Worm (Caenorhabditis elegans) whole organism, late embryonic: Measurements from ENCODE around the gene C33G3.5.

Source experiments
- C08G9.2 ChIP-seq: sonication (generic microtip); optimal IDR thresholded peaks from 2 replicates; lab custom pipeline; 2016; ENCODE audit warnings: mild to moderate bottlenecking, missing genetic modification characterization, moderate library complexity, missing compliant biosample characterization
- F13H6.1 ChIP-seq: sonication (generic microtip); optimal IDR thresholded peaks from 2 replicates; lab custom pipeline; 2016; ENCODE audit warnings: missing genetic modification characterization, missing compliant biosample characterization
- K02D7.2 ChIP-seq: sonication (generic microtip); optimal IDR thresholded peaks from 2 replicates; lab custom pipeline; 2017; ENCODE audit warnings: mild to moderate bottlenecking, missing genetic modification characterization, missing compliant biosample characterization
- T23F11.4 ChIP-seq: fragments of 200-800 bp; sonication (Bioruptor generic); optimal IDR thresholded peaks from 2 replicates; lab custom pipeline; 2018; ENCODE audit warnings: mild to moderate bottlenecking, missing genetic modification characterization, missing compliant biosample characterization
- ama-1 ChIP-seq: fragments of 150-350 bp; optimal IDR thresholded peaks from 2 replicates; lab custom pipeline; 2014
- ceh-14 ChIP-seq: sonication (generic microtip); optimal IDR thresholded peaks from 2 replicates; lab custom pipeline; 2016; ENCODE audit warnings: missing genotype, missing genetic modification characterization, missing compliant biosample characterization
- ceh-19 ChIP-seq: fragments of 200-800 bp; sonication (Bioruptor generic); optimal IDR thresholded peaks from 2 replicates; lab custom pipeline; 2018; ENCODE audit warnings: mild to moderate bottlenecking, missing genetic modification characterization, missing compliant biosample characterization
- ceh-2 ChIP-seq: sonication (generic microtip); optimal IDR thresholded peaks from 2 replicates; lab custom pipeline; 2016; ENCODE audit warnings: missing genotype, missing genetic modification characterization, missing compliant biosample characterization
- ceh-22 ChIP-seq: sonication (generic microtip); optimal IDR thresholded peaks from 2 replicates; lab custom pipeline; 2017; ENCODE audit warnings: missing biosample characterization, missing genetic modification characterization
- ceh-31 ChIP-seq: sonication (generic microtip); optimal IDR thresholded peaks from 2 replicates; lab custom pipeline; 2016; ENCODE audit warnings: missing genetic modification characterization, missing compliant biosample characterization
- ceh-34 ChIP-seq: sonication (generic microtip); optimal IDR thresholded peaks from 2 replicates; lab custom pipeline; 2016; ENCODE audit warnings: mild to moderate bottlenecking, missing genetic modification characterization, missing compliant biosample characterization
- ceh-6 ChIP-seq: fragments of 200-800 bp; sonication (Bioruptor generic); optimal IDR thresholded peaks from 2 replicates; lab custom pipeline; 2018; ENCODE audit warnings: mild to moderate bottlenecking, missing genetic modification characterization, missing compliant biosample characterization
- dmd-4 ChIP-seq: sonication (generic microtip); optimal IDR thresholded peaks from 2 replicates; lab custom pipeline; 2016; ENCODE audit warnings: borderline replicate concordance, missing genetic modification characterization, missing compliant biosample characterization
- dve-1 ChIP-seq: sonication (generic microtip); optimal IDR thresholded peaks from 2 replicates; lab custom pipeline; 2017; ENCODE audit warnings: antibody characterized with exemption, mild to moderate bottlenecking, missing genetic modification characterization, missing compliant biosample characterization
- elt-4 ChIP-seq: sonication (generic microtip); optimal IDR thresholded peaks from 2 replicates; lab custom pipeline; 2016; ENCODE audit warnings: missing genetic modification characterization, missing compliant biosample characterization
- eyg-1 ChIP-seq: sonication (generic microtip); optimal IDR thresholded peaks from 2 replicates; lab custom pipeline; 2016; ENCODE audit warnings: missing genotype, missing genetic modification characterization, missing compliant biosample characterization
- fax-1 ChIP-seq: sonication (generic microtip); optimal IDR thresholded peaks from 2 replicates; lab custom pipeline; 2016; ENCODE audit warnings: missing genotype, missing genetic modification characterization, missing compliant biosample characterization
- fkh-10 ChIP-seq: fragments of 150-350 bp; optimal IDR thresholded peaks from 2 replicates; lab custom pipeline; 2014; ENCODE audit warnings: missing biosample characterization, missing genetic modification reagents, missing genetic modification characterization
- fkh-6 ChIP-seq: sonication (generic microtip); optimal IDR thresholded peaks from 2 replicates; lab custom pipeline; 2016; ENCODE audit warnings: missing genetic modification characterization, missing compliant biosample characterization
- gmeb-2 ChIP-seq: sonication (generic microtip); optimal IDR thresholded peaks from 2 replicates; lab custom pipeline; 2016; ENCODE audit warnings: missing genetic modification characterization, inconsistent platforms, missing compliant biosample characterization
- hlh-13 ChIP-seq: fragments of 200-800 bp; sonication (Bioruptor generic); optimal IDR thresholded peaks from 2 replicates; lab custom pipeline; 2018; ENCODE audit warnings: mild to moderate bottlenecking, missing genetic modification characterization, missing compliant biosample characterization
- hlh-15 ChIP-seq: sonication (generic microtip); optimal IDR thresholded peaks from 2 replicates; lab custom pipeline; 2016; ENCODE audit warnings: missing genetic modification characterization, missing compliant biosample characterization
- hlh-6 ChIP-seq: sonication (generic microtip); optimal IDR thresholded peaks from 2 replicates; lab custom pipeline; 2016; ENCODE audit warnings: missing genotype, missing genetic modification characterization, missing compliant biosample characterization
- hlh-8 ChIP-seq: sonication (generic microtip); optimal IDR thresholded peaks from 2 replicates; lab custom pipeline; 2016; ENCODE audit warnings: missing genotype, missing genetic modification characterization, missing compliant biosample characterization
- lim-6 ChIP-seq: sonication (generic microtip); optimal IDR thresholded peaks from 2 replicates; lab custom pipeline; 2016; ENCODE audit warnings: missing genetic modification characterization, missing compliant biosample characterization
- lin-11 ChIP-seq: fragments of 200-800 bp; sonication (Bioruptor generic); optimal IDR thresholded peaks from 2 replicates; lab custom pipeline; 2018; ENCODE audit warnings: mild to moderate bottlenecking, missing genetic modification characterization, missing compliant biosample characterization
- madf-2 ChIP-seq: sonication (generic microtip); optimal IDR thresholded peaks from 2 replicates; lab custom pipeline; 2017; ENCODE audit warnings: missing genetic modification characterization, missing compliant biosample characterization
- nfya-1 ChIP-seq: sonication (generic microtip); optimal IDR thresholded peaks from 2 replicates; lab custom pipeline; 2017; ENCODE audit warnings: missing genetic modification characterization, mild to moderate bottlenecking, missing compliant biosample characterization, antibody characterized with exemption, moderate library complexity
- npax-4 ChIP-seq: sonication (generic microtip); optimal IDR thresholded peaks from 2 replicates; lab custom pipeline; 2016; ENCODE audit warnings: missing genetic modification characterization, missing compliant biosample characterization
- odd-2 ChIP-seq: sonication (generic microtip); optimal IDR thresholded peaks from 2 replicates; lab custom pipeline; 2017; ENCODE audit warnings: antibody characterized with exemption, mild to moderate bottlenecking, missing genetic modification characterization, missing compliant biosample characterization
- pat-9 ChIP-seq: fragments of 200-800 bp; sonication (Bioruptor generic); optimal IDR thresholded peaks from 2 replicates; lab custom pipeline; 2018; ENCODE audit warnings: mild to moderate bottlenecking, missing genetic modification characterization, moderate library complexity, missing compliant biosample characterization
- pax-1 ChIP-seq: fragments of 150-350 bp; optimal IDR thresholded peaks from 2 replicates; lab custom pipeline; 2014; ENCODE audit warnings: missing biosample characterization, missing genetic modification characterization
- pha-4 ChIP-seq: fragments of 150-350 bp; optimal IDR thresholded peaks from 2 replicates; lab custom pipeline; 2018; ENCODE audit warnings: missing biosample characterization, missing genetic modification reagents, missing genetic modification characterization
- pqm-1 ChIP-seq: sonication (generic microtip); optimal IDR thresholded peaks from 2 replicates; lab custom pipeline; 2016; ENCODE audit warnings: missing genetic modification characterization, missing compliant biosample characterization
- pros-1 ChIP-seq: fragments of 150-350 bp; optimal IDR thresholded peaks from 2 replicates; lab custom pipeline; 2014; ENCODE audit warnings: missing biosample characterization, missing genetic modification reagents, missing genetic modification characterization
- ref-2 ChIP-seq: sonication (generic microtip); optimal IDR thresholded peaks from 2 replicates; lab custom pipeline; 2016; ENCODE audit warnings: missing genetic modification characterization, missing compliant biosample characterization
- rnt-1 ChIP-seq: sonication (generic microtip); optimal IDR thresholded peaks from 2 replicates; lab custom pipeline; 2016; ENCODE audit warnings: missing genetic modification characterization, missing compliant biosample characterization
- sdc-2 ChIP-seq: sonication (generic microtip); optimal IDR thresholded peaks from 2 replicates; lab custom pipeline; 2016; ENCODE audit warnings: missing genotype, missing genetic modification characterization, missing compliant biosample characterization
- sox-2 ChIP-seq: fragments of 200-800 bp; sonication (Bioruptor generic); IDR thresholded peaks from 2 replicates; pipeline ENCODE4 v1.3.6; 2022; ENCODE audit warnings: missing genetic modification reagents, missing genetic modification characterization, missing compliant biosample characterization
- syd-9 ChIP-seq: sonication (generic microtip); optimal IDR thresholded peaks from 2 replicates; lab custom pipeline; 2016; ENCODE audit warnings: mild to moderate bottlenecking, missing genetic modification characterization, moderate library complexity, missing compliant biosample characterization
- tbx-2 ChIP-seq: sonication (generic microtip); optimal IDR thresholded peaks from 2 replicates; lab custom pipeline; 2016; ENCODE audit warnings: missing genetic modification characterization, missing compliant biosample characterization
- ttx-3 ChIP-seq: sonication (generic microtip); optimal IDR thresholded peaks from 2 replicates; lab custom pipeline; 2016; ENCODE audit warnings: missing genetic modification reagents, missing genetic modification characterization, missing compliant biosample characterization
- unc-3 ChIP-seq, 2 experiments: fragments of 200-800 bp in 1 of 2; sonication (Bioruptor generic) in 1 of 2; sonication (generic microtip) in 1 of 2; conservative IDR thresholded peaks in 1 of 2; optimal IDR thresholded peaks in 1 of 2; 2 replicates each; pipeline versions ENCODE4 v1.3.6 to Lab custom; 2016 to 2022; ENCODE audit warnings: missing compliant biosample characterization in 2 of 2, missing genetic modification characterization in 2 of 2, missing genetic modification reagents in 1 of 2
- unc-42 ChIP-seq: sonication (generic microtip); optimal IDR thresholded peaks from 2 replicates; lab custom pipeline; 2016; ENCODE audit warnings: missing genotype, missing genetic modification characterization, missing compliant biosample characterization
- unc-55 ChIP-seq: sonication (generic microtip); optimal IDR thresholded peaks from 2 replicates; lab custom pipeline; 2017; ENCODE audit warnings: missing biosample characterization, missing genetic modification reagents, missing genetic modification characterization
- ztf-16 ChIP-seq: sonication (generic microtip); optimal IDR thresholded peaks from 2 replicates; lab custom pipeline; 2017; ENCODE audit warnings: missing genetic modification characterization, missing compliant biosample characterization

Gene C33G3.5

ce11 chrX:14113347-14113746 lies 34.9 kb upstream of the C33G3.5 start, which contains the start of gene nhr-281:
Gene nhr-281 (minus strand): TSS chrX:14113447.
- TF ChIP-seq ceh-34 (tag; lab: Kevin White, UChicago) (no peak), T23F11.4 (no peak), ceh-19 (no peak), K02D7.2 (tag; lab: Kevin White, UChicago) (no peak), madf-2 (tag; lab: Kevin White, UChicago) (no peak), hlh-15 (tag; lab: Kevin White, UChicago) (no peak), ama-1 (lab: Kevin White, UChicago) (no peak), dve-1 (tag; lab: Kevin White, UChicago) (no peak), unc-3 (GFP tag; conservative IDR thresholded peaks at IDR 0.05; lab: Robert Waterston, UW) (no peak), unc-3 (tag; optimal IDR thresholded peaks at IDR 0.05; lab: Kevin White, UChicago) (no peak), pat-9 (tag; lab: Kevin White, UChicago) (no peak), pha-4 (tag; lab: Kevin White, UChicago) (no peak), syd-9 (no peak), rnt-1 (no peak), dmd-4 (no peak), tbx-2 (tag; lab: Kevin White, UChicago) (no peak), ceh-14 (tag; lab: Kevin White, UChicago) (no peak), ref-2 (tag; lab: Kevin White, UChicago) (no peak), unc-55 (GFP tag; lab: Kevin White, UChicago) (no peak)

ce11 chrX:14108245-14108644 lies 29.8 kb upstream of the C33G3.5 start, which contains the start of gene F16B12.7:
Gene F16B12.7 (plus strand): TSS chrX:14108545.
- TF ChIP-seq T23F11.4 (no peak), hlh-6 (tag; lab: Kevin White, UChicago) (no peak), hlh-15 (tag; lab: Kevin White, UChicago) (no peak), npax-4 (tag; lab: Kevin White, UChicago) (no peak), sox-2 (no peak), nfya-1 (tag; lab: Kevin White, UChicago) (no peak), fkh-6 (tag; lab: Kevin White, UChicago) (no peak), ceh-22 (no peak), K02D7.2 (tag; lab: Kevin White, UChicago) (no peak), ama-1 (lab: Kevin White, UChicago) (no peak), syd-9 (no peak), sdc-2 (no peak), hlh-13 (GFP tag; lab: Kevin White, UChicago) (no peak), ztf-16 (no peak), pha-4 (tag; lab: Kevin White, UChicago) (no peak), ttx-3 (tag; lab: Kevin White, UChicago) (no peak), odd-2 (tag; lab: Kevin White, UChicago) (no peak), unc-42 (tag; lab: Kevin White, UChicago) (no peak), fkh-10 (GFP tag; lab: Kevin White, UChicago) (no peak), ceh-6 (GFP tag; lab: Kevin White, UChicago) (no peak)

- no peak for TF ChIP-seq pax-1 (tag; lab: Kevin White, UChicago)
- no peak for TF ChIP-seq ceh-2
- no peak for TF ChIP-seq hlh-15 (tag; lab: Kevin White, UChicago)
- TF ChIP-seq fkh-10 (GFP tag; lab: Kevin White, UChicago): no peak
- no peak for TF ChIP-seq pros-1
Measured at ce11 chrX:14102474-14102873, 24.0 kb upstream of the C33G3.5 start.

- peak; percentile 10 for TF ChIP-seq ceh-22
- TF ChIP-seq hlh-6 (tag; lab: Kevin White, UChicago): no peak
- peak; percentile 94 for TF ChIP-seq tbx-2 (tag; lab: Kevin White, UChicago)
- no peak for TF ChIP-seq ceh-19
- peak; percentile 82 for TF ChIP-seq sdc-2
- peak; percentile 70 for TF ChIP-seq nfya-1 (tag; lab: Kevin White, UChicago)
- no peak for TF ChIP-seq lin-11 (tag; lab: Kevin White, UChicago)
- no peak for TF ChIP-seq pqm-1
- peak; percentile 12 for TF ChIP-seq dmd-4
- no peak for TF ChIP-seq madf-2 (tag; lab: Kevin White, UChicago)
- TF ChIP-seq elt-4 (tag; lab: Kevin White, UChicago): no peak
- no peak for TF ChIP-seq C08G9.2
- no peak for TF ChIP-seq fkh-6 (tag; lab: Kevin White, UChicago)
- TF ChIP-seq F13H6.1 (tag; lab: Kevin White, UChicago): no peak
- TF ChIP-seq ceh-31: peak; percentile 83
- no peak for TF ChIP-seq fax-1 (tag; lab: Kevin White, UChicago)
- TF ChIP-seq hlh-8 (tag; lab: Kevin White, UChicago): no peak
- TF ChIP-seq gmeb-2 (tag; lab: Kevin White, UChicago): no peak
- no peak for TF ChIP-seq lim-6 (tag; lab: Kevin White, UChicago)
- TF ChIP-seq ceh-6 (GFP tag; lab: Kevin White, UChicago): peak; percentile 36
- no peak for TF ChIP-seq odd-2 (tag; lab: Kevin White, UChicago)
- TF ChIP-seq ref-2 (tag; lab: Kevin White, UChicago): peak; percentile 30
- TF ChIP-seq eyg-1: no peak
Measured at ce11 chrX:14101986-14102385, 23.5 kb upstream of the C33G3.5 start, which contains the start of gene F16B12.6. Gene F16B12.6 (plus strand): TSS chrX:14102316.
